Worm (Caenorhabditis elegans) whole organism, L4/young adult: Measurements from ENCODE around the gene C06E1.9.

Experiments
- W03F9.2 ChIP-seq: fragments of 150-350 bp; optimal IDR thresholded peaks from 2 replicates; lab custom pipeline; 2014; ENCODE audit warnings: missing biosample characterization, missing genetic modification characterization
- dao-5 ChIP-seq: sonication (generic microtip); optimal IDR thresholded peaks from 2 replicates; lab custom pipeline; 2016; ENCODE audit warnings: missing genotype, missing genetic modification characterization, moderate library complexity, missing compliant biosample characterization
- him-1 ChIP-seq: sonication (generic microtip); optimal IDR thresholded peaks from 2 replicates; lab custom pipeline; 2016; ENCODE audit warnings: missing genotype, missing genetic modification reagents, missing genetic modification characterization, missing compliant biosample characterization

C06E1.9 gene

DNA sequence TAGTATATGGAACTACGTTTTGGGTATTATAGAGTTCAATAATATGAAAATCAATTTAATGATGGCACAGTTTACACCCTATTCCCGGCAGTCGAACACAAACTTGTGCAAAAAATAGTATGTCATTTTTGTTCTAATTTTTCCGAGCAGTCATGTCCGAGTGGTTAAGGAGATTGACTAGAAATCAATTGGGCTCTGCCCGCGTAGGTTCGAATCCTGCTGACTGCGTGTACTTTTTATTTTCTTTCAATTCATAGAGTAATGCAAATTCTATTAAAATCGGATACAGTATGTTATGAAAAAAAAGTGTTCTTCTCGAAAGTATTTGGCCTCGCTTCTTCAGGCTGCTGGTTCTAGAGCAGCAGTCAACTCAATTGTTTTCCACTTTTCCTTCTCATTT, 36.4 kb upstream of the C06E1.9 start:
- TF ChIP-seq W03F9.2 (tag; lab: Kevin White, UChicago) (no peak), him-1 (tag; lab: Kevin White, UChicago) (no peak), dao-5 (tag; lab: Kevin White, UChicago) (no peak)

DNA sequence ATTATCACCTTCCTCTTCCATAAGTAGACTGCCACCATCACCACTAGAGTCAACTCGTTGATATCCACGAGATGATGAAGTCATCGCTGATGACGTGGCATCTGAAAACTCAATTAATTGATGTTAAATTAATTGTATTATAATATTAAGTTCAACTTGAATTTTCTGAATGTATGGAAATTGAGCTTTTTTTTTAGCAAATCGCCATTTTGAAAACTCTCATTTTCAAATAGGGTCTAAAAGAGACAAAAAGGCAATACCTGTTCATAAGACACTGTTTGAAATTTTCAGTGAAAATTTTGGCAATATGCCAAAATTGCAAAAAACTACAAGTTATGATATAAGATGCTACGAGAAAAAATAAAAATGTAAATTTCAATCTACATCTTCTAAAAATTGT, 34.1 kb upstream of the C06E1.9 start, which contains the start of gene twk-7:
Gene twk-7, minus strand, starts transcription at position 101 of the 400 bp plus-strand sequence.
- no peak for TF ChIP-seq W03F9.2 (tag; lab: Kevin White, UChicago)
- TF ChIP-seq dao-5 (tag; lab: Kevin White, UChicago), result no peak
- TF ChIP-seq him-1 (tag; lab: Kevin White, UChicago), result no peak

DNA sequence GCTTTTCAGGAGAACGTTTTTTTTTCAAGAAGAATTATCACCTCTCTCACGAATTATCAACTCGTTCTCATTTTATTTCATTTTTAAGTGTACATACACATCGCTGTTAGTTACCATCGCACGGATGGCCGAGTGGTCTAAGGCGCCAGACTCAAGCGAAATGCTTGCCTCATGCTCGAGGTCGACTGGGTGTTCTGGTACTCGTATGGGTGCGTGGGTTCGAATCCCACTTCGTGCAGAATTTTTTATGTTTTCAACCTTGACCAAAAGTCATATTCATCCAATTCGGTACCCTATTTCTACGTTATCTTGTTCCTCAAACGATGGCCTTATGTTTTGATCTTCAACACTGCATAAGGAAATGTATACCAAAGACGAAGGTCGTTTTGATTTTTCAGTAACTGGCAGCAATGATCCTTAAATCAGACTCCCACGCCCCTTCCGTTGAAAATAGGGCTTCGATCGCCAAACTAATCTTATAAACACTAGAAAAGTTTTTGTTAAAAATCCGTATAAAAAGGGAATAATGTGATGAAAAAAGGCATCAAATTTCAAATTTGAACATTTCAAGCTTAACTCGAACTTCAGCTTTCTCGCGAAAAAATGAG, 29.7 kb upstream of the C06E1.9 start, which contains the start of gene fip-1:
Gene fip-1, plus strand, starts transcription at position 558 of the 608 bp plus-strand sequence.
- TF ChIP-seq dao-5 (tag; lab: Kevin White, UChicago) (no peak), him-1 (tag; lab: Kevin White, UChicago) (no peak), W03F9.2 (tag; lab: Kevin White, UChicago) (peak; percentile 65)

DNA sequence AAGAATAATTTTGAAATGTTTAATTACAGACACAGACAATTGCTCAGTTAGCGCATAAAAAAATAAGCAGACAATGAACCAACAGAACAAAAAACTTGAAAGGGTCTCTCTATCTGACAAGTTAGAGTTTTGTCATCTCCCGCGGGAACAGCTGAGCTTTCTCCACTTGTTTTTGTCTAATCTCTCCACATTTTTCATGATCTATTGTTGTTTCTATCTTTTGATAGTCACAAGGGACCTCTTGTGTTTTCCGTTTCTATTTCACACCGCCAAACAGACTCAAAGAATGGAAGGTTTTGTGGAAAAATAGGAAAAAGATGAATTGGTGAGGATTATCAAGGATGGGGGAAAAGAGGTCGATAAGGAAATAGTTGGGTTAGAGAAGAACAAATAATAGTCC, 27.2 kb upstream of the C06E1.9 start:
- no peak for TF ChIP-seq W03F9.2 (tag; lab: Kevin White, UChicago)
- TF ChIP-seq him-1 (tag; lab: Kevin White, UChicago), result no peak
- no peak for TF ChIP-seq dao-5 (tag; lab: Kevin White, UChicago)

DNA sequence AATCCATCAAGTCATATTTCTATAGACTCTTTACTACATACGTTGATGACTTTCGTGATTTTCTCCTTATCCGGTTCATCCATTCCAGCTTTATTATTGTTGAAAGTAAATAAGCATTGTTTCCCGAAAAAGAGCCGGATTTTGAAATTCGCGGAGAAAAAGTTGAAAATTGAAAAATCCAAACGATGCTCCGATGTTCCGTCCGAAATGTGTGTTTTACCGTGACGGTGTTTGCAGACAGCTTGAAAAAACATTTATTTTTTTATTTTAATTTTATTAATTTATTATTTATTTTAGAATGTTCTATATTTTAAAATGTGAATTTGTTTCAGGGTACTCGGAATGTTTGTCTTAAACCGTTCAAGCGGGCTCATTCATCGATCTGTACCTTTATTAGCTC, 21.2 kb upstream of the C06E1.9 start, which contains the start of gene dnj-10:
Gene dnj-10, plus strand, starts transcription at position 333 of the 400 bp plus-strand sequence.
- no peak for TF ChIP-seq dao-5 (tag; lab: Kevin White, UChicago)
- no peak for TF ChIP-seq him-1 (tag; lab: Kevin White, UChicago)
- TF ChIP-seq W03F9.2 (tag; lab: Kevin White, UChicago), result peak; percentile 81

DNA sequence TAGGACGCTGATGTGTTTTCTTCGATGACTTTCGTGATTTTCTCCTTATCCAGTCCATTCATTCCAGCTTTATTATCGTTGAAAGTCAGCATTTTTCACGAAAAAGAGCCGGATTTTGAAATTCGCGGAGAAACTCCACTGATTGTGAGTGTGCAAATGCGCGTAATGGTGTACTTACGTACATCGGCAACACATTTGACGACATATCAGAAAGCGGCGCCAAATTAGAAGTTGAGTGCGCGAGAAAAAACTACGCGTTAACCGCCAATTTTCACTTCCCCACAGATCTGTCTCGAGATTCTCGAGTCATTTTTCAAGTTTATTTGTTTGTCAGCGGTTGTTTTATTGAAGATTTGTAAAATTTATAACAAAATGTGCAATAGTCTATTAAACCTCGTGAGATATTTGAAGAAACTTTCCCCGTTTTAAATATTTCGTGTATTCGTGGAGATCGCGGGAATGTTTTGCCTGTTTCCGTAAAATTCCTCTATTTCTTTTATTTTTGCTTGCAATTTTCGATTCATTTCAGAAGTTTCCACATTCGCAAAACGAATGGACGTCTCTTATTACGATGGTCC, 18.9 kb upstream of the C06E1.9 start, which contains the start of the genes polk-1 and gpr-1:
Gene polk-1, minus strand, starts transcription at position 186 of the 578 bp plus-strand sequence.
Gene gpr-1, plus strand, starts transcription at position 528 of the 578 bp plus-strand sequence.
- TF ChIP-seq him-1 (tag; lab: Kevin White, UChicago), result no peak
- TF ChIP-seq dao-5 (tag; lab: Kevin White, UChicago), result no peak
- TF ChIP-seq W03F9.2 (tag; lab: Kevin White, UChicago), result no peak

DNA sequence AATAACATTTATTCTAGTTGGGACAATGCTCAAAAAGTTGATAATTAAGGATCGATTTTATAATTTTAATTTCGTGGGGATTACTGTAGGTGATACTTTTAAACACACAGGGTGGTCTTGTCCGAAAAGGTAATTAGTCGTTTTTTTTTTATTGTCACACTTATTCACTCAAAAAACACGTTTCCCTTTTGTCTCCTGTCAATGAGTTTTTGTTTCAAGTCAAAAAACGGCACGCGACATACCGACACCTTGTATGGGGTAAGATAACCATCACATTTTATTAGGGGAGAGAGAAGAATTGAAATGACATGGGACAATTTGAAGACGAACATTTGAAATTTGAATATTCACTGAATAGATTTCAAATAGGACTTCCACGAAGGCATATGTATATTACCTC, 15.5 kb upstream of the C06E1.9 start:
- TF ChIP-seq him-1 (tag; lab: Kevin White, UChicago), result no peak
- no peak for TF ChIP-seq dao-5 (tag; lab: Kevin White, UChicago)
- no peak for TF ChIP-seq W03F9.2 (tag; lab: Kevin White, UChicago)

DNA sequence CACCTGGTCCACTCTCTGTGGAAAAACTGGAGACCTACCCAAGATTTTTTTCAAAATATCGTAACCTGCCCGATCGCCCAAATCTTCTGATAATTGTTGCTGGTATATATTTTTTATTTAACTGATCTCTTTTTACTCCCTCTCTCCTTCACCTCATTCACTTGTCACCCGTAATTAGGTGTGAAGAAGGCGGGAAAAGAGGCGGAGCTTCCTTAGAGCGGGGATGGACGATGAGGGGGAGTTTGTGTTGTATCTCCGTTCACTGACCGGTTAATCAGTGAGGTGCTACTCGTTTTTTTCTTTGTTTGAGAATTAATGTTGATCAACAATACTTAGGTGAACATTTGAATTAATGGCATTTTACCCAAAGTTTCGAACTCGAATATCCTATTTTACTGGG, 12.9 kb upstream of the C06E1.9 start, which contains the start of gene ceh-16:
Gene ceh-16, plus strand, starts transcription at position 301 of the 400 bp plus-strand sequence.
- no peak for TF ChIP-seq dao-5 (tag; lab: Kevin White, UChicago)
- no peak for TF ChIP-seq him-1 (tag; lab: Kevin White, UChicago)
- no peak for TF ChIP-seq W03F9.2 (tag; lab: Kevin White, UChicago)

DNA sequence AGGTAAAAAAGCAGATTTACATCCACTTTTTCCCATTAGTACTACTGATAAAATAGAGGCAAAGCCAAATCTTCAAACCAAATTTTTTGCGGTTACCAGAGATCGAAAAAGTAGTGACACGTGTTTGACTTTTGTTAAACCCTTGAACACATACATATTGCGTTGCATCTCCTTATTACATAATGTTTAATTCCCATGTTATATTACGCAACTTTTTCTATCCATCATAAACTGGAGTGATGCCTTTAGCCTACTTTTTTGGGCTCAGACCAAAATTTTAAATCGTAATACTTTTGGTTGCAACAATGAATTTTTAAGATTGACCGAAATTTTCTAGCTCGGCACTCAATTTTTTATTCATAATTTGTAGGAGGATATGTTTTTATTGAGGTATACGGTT, 12.4 kb upstream of the C06E1.9 start:
- TF ChIP-seq dao-5 (tag; lab: Kevin White, UChicago), result no peak
- TF ChIP-seq him-1 (tag; lab: Kevin White, UChicago), result no peak
- TF ChIP-seq W03F9.2 (tag; lab: Kevin White, UChicago), result no peak

DNA sequence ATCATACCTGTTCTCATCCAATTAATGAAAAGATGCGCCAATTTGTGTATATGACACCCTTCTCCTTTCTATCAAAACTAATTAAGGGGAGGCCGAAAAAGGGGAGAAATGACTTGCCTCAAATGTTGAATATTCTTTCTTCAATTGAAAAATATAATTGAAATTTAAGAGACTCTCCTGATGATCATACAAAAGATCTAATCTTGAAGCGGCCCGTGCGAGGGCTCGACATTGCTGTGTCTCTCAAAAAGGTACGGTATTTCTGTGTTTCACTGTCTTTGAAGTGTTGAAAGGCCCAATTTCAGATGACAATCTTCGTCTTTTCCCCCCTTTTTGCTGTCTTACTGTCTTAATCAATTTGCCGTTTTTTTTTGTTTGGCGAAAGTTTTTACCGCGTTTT, 11.4 kb upstream of the C06E1.9 start:
- TF ChIP-seq W03F9.2 (tag; lab: Kevin White, UChicago) (no peak), dao-5 (tag; lab: Kevin White, UChicago) (no peak), him-1 (tag; lab: Kevin White, UChicago) (no peak)

DNA sequence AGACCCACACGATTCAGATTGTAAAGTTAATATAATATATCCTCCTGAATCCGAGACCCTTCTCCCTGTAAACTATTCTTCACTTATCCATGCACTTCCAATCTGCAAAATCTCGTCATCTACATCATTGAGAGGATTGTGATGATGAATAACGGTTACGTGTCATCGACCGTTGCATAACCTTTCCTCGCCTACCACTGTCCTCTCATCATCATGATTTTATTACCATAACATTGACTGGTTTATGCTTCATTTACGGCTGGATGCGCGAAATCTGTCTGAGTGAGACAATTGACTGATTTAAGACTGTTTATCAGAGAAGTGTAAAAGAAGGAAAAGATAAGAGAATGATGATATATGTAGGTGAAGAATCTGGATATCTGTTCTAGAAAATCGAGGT, 10.7 kb upstream of the C06E1.9 start:
- TF ChIP-seq him-1 (tag; lab: Kevin White, UChicago) (no peak), dao-5 (tag; lab: Kevin White, UChicago) (no peak), W03F9.2 (tag; lab: Kevin White, UChicago) (no peak)

DNA sequence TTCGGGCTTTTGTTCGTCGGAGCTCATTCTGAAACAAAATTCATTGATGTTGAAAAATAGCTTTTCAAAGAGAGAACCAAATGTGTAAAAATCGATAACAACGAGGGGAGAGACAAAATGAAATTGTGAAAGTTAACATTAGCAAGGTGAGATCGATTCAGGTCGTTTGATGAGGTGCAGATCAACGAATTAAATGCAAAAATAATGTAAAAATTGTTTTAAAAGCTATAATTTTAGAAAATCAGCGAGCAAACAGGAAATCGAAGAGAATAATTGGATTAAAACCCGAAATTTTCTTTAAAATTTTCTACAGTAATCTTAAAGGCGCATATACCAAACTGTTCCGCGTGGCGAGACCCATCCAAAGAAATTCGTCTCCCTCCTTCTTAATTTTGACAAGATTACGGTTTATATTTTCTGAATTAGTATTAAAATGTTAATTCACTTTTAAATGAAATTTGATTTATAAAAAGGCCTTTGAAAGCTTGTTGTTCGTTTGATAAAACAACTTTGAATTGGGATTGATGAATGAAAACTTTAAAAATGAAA, 8.9 kb upstream of the C06E1.9 start, which contains the start of gene C13G5.2:
Gene C13G5.2, minus strand, starts transcription at position 51 of the 549 bp plus-strand sequence.
- TF ChIP-seq W03F9.2 (tag; lab: Kevin White, UChicago), result peak; percentile 37
- no peak for TF ChIP-seq dao-5 (tag; lab: Kevin White, UChicago)

DNA sequence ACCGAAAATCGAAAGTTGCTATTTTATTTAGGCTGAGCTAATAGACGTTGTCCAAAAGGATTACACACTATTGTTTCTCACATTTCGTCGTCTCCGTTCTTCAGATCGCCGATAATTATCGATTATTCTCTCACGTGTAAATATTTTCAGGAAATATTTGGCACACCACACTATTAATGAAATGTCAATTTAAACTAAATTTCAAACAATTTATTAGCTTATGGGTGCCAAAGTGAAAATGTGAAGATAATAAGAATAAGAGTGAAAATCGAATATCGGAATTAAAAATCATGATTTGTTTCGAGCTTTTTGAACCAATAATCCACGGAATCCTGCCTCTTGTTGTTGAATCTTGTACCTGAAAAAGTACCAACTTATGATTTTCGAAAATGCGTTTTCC, 7.0 kb upstream of the C06E1.9 start, which contains the start of gene C06E1.11:
Gene C06E1.11, minus strand, starts transcription at position 101 of the 400 bp plus-strand sequence.
- TF ChIP-seq W03F9.2 (tag; lab: Kevin White, UChicago), result no peak
- no peak for TF ChIP-seq him-1 (tag; lab: Kevin White, UChicago)
- no peak for TF ChIP-seq dao-5 (tag; lab: Kevin White, UChicago)
